Fruit fly (Drosophila melanogaster): ENCODE results near the gene CG15021.

- TF ChIP-seq Vsx2 (GFP tag; optimal IDR thresholded peaks at IDR 0.05; ENCODE audit: partially characterized antibody) (peak; percentile 68), lola (GFP tag; optimal IDR thresholded peaks at IDR 0.05) (no peak), CG9705 (GFP tag; optimal IDR thresholded peaks at IDR 0.05) (no peak), Abd-B (GFP tag; optimal IDR thresholded peaks at IDR 0.05) (no peak), ey (GFP tag; optimal IDR thresholded peaks at IDR 0.05) (no peak), Myc (optimal IDR thresholded peaks at IDR 0.05) (no peak), fru (GFP tag; optimal IDR thresholded peaks at IDR 0.05) (peak; percentile 36), brk (GFP tag; optimal IDR thresholded peaks at IDR 0.05) (no peak)
Observed at dm6 chr3L:4408313-4409133, 28.0 kb upstream of the CG15021 start.

Data from whole organism, wandering third instar larva.